Worm (Caenorhabditis elegans) whole organism, midembryonic: ENCODE data around the gene F27C8.2.

Experiments used
- T22C8.4 ChIP-seq: fragments of 200-800 bp; sonication (Bioruptor generic); IDR thresholded peaks from 2 replicates; pipeline ENCODE4 v1.3.6; 2022; ENCODE audit warnings: missing genetic modification characterization, missing compliant biosample characterization
- cog-1 ChIP-seq: sonication (generic microtip); optimal IDR thresholded peaks from 2 replicates; lab custom pipeline; 2016; ENCODE audit warnings: missing genetic modification characterization, missing compliant biosample characterization
- flt-1 ChIP-seq: fragments of 200-800 bp; sonication (Bioruptor generic); IDR thresholded peaks from 2 replicates; pipeline ENCODE4 v1.3.6; 2022; ENCODE audit warnings: missing genetic modification characterization, missing compliant biosample characterization
- klf-2 ChIP-seq: fragments of 200-800 bp; sonication (Bioruptor generic); conservative IDR thresholded peaks from 2 replicates; pipeline ENCODE4 v1.3.6; 2022; ENCODE audit warnings: missing genetic modification reagents, missing genetic modification characterization, missing compliant biosample characterization
- med-1 ChIP-seq: sonication (generic microtip); optimal IDR thresholded peaks from 2 replicates; lab custom pipeline; 2017; ENCODE audit warnings: missing genetic modification characterization, mild to moderate bottlenecking, missing compliant biosample characterization, antibody characterized with exemption, missing genetic modification reagents; ENCODE audit not compliant: insufficient read depth
- ref-1 ChIP-seq: fragments of 200-800 bp; sonication (Bioruptor generic); conservative IDR thresholded peaks from 2 replicates; pipeline ENCODE4 v1.3.6; 2022; ENCODE audit warnings: missing genetic modification reagents, missing genetic modification characterization, missing compliant biosample characterization
- tab-1 ChIP-seq: fragments of 200-800 bp; sonication (Bioruptor generic); IDR thresholded peaks from 2 replicates; pipeline ENCODE4 v1.3.6; 2022; ENCODE audit warnings: missing genetic modification characterization, missing compliant biosample characterization
- ztf-23 ChIP-seq: fragments of 200-800 bp; sonication (Bioruptor generic); IDR thresholded peaks from 2 replicates; pipeline ENCODE4 v1.3.6; 2022; ENCODE audit warnings: missing genetic modification reagents, missing genetic modification characterization, missing compliant biosample characterization
- ztf-29 ChIP-seq: fragments of 200-800 bp; sonication (Bioruptor generic); IDR thresholded peaks from 2 replicates; pipeline ENCODE4 v1.3.6; 2022; ENCODE audit warnings: missing genetic modification reagents, missing genetic modification characterization, missing compliant biosample characterization

- TF ChIP-seq ztf-29 = no peak
- no peak for TF ChIP-seq T22C8.4
- no peak for TF ChIP-seq ztf-23
- TF ChIP-seq ref-1 = no peak
- TF ChIP-seq cog-1 (tag; lab: Kevin White, UChicago) = no peak
- TF ChIP-seq klf-2 (GFP tag; lab: Robert Waterston, UW) = no peak
- no peak for TF ChIP-seq flt-1 (GFP tag; lab: Robert Waterston, UW)
- TF ChIP-seq tab-1 = no peak
- TF ChIP-seq med-1 = no peak
Measured at ce11 chrIV:9615511-9615910, 19.4 kb downstream of the F27C8.2 start.
